Worm (Caenorhabditis elegans) whole organism, L1 larva: ENCODE results near the gene tnt-4.

Experiments used
- efl-1 ChIP-seq, 4 experiments: fragments of 150-350 bp; optimal IDR thresholded peaks in 3 of 4; peaks in 1 of 4; 1 replicate in 1 of 4; 2 replicates in 3 of 4; lab custom pipeline; 2014; ENCODE audit warnings: missing biosample characterization in 2 of 4, missing genetic modification characterization in 2 of 4, missing genetic modification reagents in 2 of 4
- nhr-12 ChIP-seq: sonication (generic microtip); optimal IDR thresholded peaks from 2 replicates; lab custom pipeline; 2017; ENCODE audit warnings: missing biosample characterization, missing genetic modification characterization
- nhr-76 ChIP-seq: sonication (generic microtip); optimal IDR thresholded peaks from 2 replicates; lab custom pipeline; 2017; ENCODE audit warnings: missing biosample characterization, missing genetic modification characterization
- pag-3 ChIP-seq: sonication (generic microtip); optimal IDR thresholded peaks from 2 replicates; lab custom pipeline; 2017; ENCODE audit warnings: missing genetic modification characterization, mild to moderate bottlenecking, missing compliant biosample characterization, antibody characterized with exemption, borderline replicate concordance; ENCODE audit not compliant: insufficient read depth
- rnt-1 ChIP-seq: sonication (generic microtip); optimal IDR thresholded peaks from 2 replicates; lab custom pipeline; 2016; ENCODE audit warnings: mild to moderate bottlenecking, missing genetic modification characterization, moderate library complexity, missing compliant biosample characterization
- unc-62 ChIP-seq: fragments of 150-350 bp; optimal IDR thresholded peaks from 2 replicates; lab custom pipeline; 2014; ENCODE audit warnings: missing biosample characterization, missing genetic modification reagents, missing genetic modification characterization

DNA sequence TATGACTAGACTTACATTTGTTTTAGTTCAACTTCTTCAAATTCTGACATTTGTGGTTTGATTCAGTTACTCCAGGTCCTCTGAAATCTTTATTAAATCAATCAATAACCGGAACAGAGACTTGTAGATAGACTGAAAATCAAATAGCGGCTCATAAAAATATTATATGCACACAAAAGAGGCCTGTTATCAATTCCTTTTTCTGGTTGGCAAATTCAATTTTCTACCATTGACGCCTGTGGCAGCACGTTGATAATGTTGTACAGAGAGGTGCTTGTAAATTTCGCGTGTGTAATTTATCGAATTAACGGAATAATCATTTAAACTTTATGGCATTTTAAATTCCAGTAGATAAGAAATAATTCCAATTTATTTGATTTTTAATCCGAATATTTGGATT is 5.8 kb downstream of the tnt-4 start, which contains the start of gene T08B1.1:
- TF ChIP-seq rnt-1 (tag; lab: Kevin White, UChicago): no peak
- TF ChIP-seq efl-1 (optimal IDR thresholded peaks at IDR 0.05; lab: Kevin White, UChicago): no peak
- TF ChIP-seq efl-1 (GFP tag; optimal IDR thresholded peaks at IDR 0.05 in 1 of 2; lab: Kevin White, UChicago): no peak
- no peak for TF ChIP-seq nhr-12 (tag; lab: Kevin White, UChicago)
- no peak for TF ChIP-seq nhr-76 (tag; lab: Kevin White, UChicago)
- no peak for TF ChIP-seq pag-3 (tag; lab: Kevin White, UChicago)
- no peak for TF ChIP-seq unc-62 (GFP tag; lab: Kevin White, UChicago)
